Worm (Caenorhabditis elegans) whole organism, L1 larva: ENCODE results near the gene sipa-1.

ENCODE experiments used
- ceh-82 ChIP-seq, 3 experiments: fragments of 150-350 bp in 1 of 3; sonication (generic microtip) in 2 of 3; optimal IDR thresholded peaks; 2 replicates each; lab custom pipeline; 2014 to 2017; ENCODE audit warnings: missing biosample characterization in 3 of 3, missing genetic modification characterization in 3 of 3
- ces-1 ChIP-seq: fragments of 150-350 bp; optimal IDR thresholded peaks from 2 replicates; lab custom pipeline; 2014; ENCODE audit warnings: missing biosample characterization, missing genetic modification reagents, missing genetic modification characterization
- dpl-1 ChIP-seq, 3 experiments: fragments of 150-350 bp in 2 of 3; sonication (generic microtip) in 1 of 3; optimal IDR thresholded peaks; 2 replicates each; lab custom pipeline; 2014 to 2017; ENCODE audit warnings: missing biosample characterization in 3 of 3, missing genetic modification characterization in 3 of 3, missing genetic modification reagents in 3 of 3
- efl-1 ChIP-seq, 4 experiments: fragments of 150-350 bp; optimal IDR thresholded peaks in 3 of 4; peaks in 1 of 4; 1 replicate in 1 of 4; 2 replicates in 3 of 4; lab custom pipeline; 2014; ENCODE audit warnings: missing biosample characterization in 2 of 4, missing genetic modification characterization in 2 of 4, missing genetic modification reagents in 2 of 4
- egl-13 ChIP-seq: sonication (generic microtip); optimal IDR thresholded peaks from 2 replicates; lab custom pipeline; 2016; ENCODE audit warnings: missing genotype, missing genetic modification reagents, missing genetic modification characterization, missing compliant biosample characterization
- egl-27 ChIP-seq, 2 experiments: fragments of 150-350 bp in 1 of 2; sonication (generic microtip); optimal IDR thresholded peaks; 3 replicates each; lab custom pipeline; 2017 to 2018; ENCODE audit warnings: missing biosample characterization in 2 of 2, missing genetic modification characterization in 2 of 2, missing genetic modification reagents in 2 of 2
- elt-2 ChIP-seq: sonication (generic microtip); optimal IDR thresholded peaks from 2 replicates; lab custom pipeline; 2016; ENCODE audit warnings: missing genetic modification characterization, mild to moderate bottlenecking, inconsistent platforms, missing compliant biosample characterization, missing genetic modification reagents
- elt-3 ChIP-seq, 6 experiments: fragments of 150-350 bp in 1 of 6; sonication (generic microtip); optimal IDR thresholded peaks; 2 replicates each; lab custom pipeline; 2017 to 2018; ENCODE audit warnings: missing biosample characterization in 6 of 6, missing genetic modification characterization in 6 of 6, inconsistent platforms in 1 of 6
- ets-5 ChIP-seq: fragments of 200-800 bp; sonication (Bioruptor generic); IDR thresholded peaks from 2 replicates; pipeline ENCODE4 v1.3.6; 2022; ENCODE audit warnings: missing genetic modification characterization, missing compliant biosample characterization
- fkh-10 ChIP-seq: sonication (generic microtip); optimal IDR thresholded peaks from 2 replicates; lab custom pipeline; 2017; ENCODE audit warnings: missing biosample characterization, missing genetic modification reagents, missing genetic modification characterization
- fkh-4 ChIP-seq: sonication (generic microtip); optimal IDR thresholded peaks from 2 replicates; lab custom pipeline; 2016; ENCODE audit warnings: missing compliant biosample characterization, missing genetic modification characterization, borderline replicate concordance
- fos-1 ChIP-seq: fragments of 150-350 bp; optimal IDR thresholded peaks from 2 replicates; lab custom pipeline; 2014; ENCODE audit warnings: missing biosample characterization, missing genetic modification characterization
- grh-1 ChIP-seq: fragments of 200-800 bp; sonication (Bioruptor generic); IDR thresholded peaks from 2 replicates; pipeline ENCODE4 v1.3.6; 2022; ENCODE audit warnings: missing genetic modification reagents, missing genetic modification characterization, missing compliant biosample characterization
- hlh-4 ChIP-seq: sonication (generic microtip); optimal IDR thresholded peaks from 2 replicates; lab custom pipeline; 2016; ENCODE audit warnings: mild to moderate bottlenecking, missing genetic modification characterization, missing compliant biosample characterization
- hpl-2 ChIP-seq: fragments of 150-350 bp; optimal IDR thresholded peaks from 2 replicates; lab custom pipeline; 2014; ENCODE audit warnings: missing biosample characterization, missing genetic modification reagents, missing genetic modification characterization
- irx-1 ChIP-seq: sonication (generic microtip); optimal IDR thresholded peaks from 2 replicates; lab custom pipeline; 2016; ENCODE audit warnings: missing genetic modification characterization, missing compliant biosample characterization
- isw-1 ChIP-seq: fragments of 200-800 bp; sonication (Bioruptor generic); IDR thresholded peaks from 2 replicates; pipeline ENCODE4 v1.3.6; 2022; ENCODE audit warnings: missing genetic modification characterization, missing compliant biosample characterization
- jun-1 ChIP-seq: fragments of 150-350 bp; optimal IDR thresholded peaks from 2 replicates; lab custom pipeline; 2014; ENCODE audit warnings: missing biosample characterization, missing genetic modification reagents, missing genetic modification characterization
- lin-14 ChIP-seq: fragments of 200-800 bp; sonication (Bioruptor generic); optimal IDR thresholded peaks from 2 replicates; lab custom pipeline; 2018; ENCODE audit warnings: mild to moderate bottlenecking, missing genetic modification characterization, moderate library complexity, missing compliant biosample characterization
- lir-3 ChIP-seq: sonication (generic microtip); optimal IDR thresholded peaks from 2 replicates; lab custom pipeline; 2016; ENCODE audit warnings: mild to moderate bottlenecking, missing genetic modification characterization, moderate library complexity, missing compliant biosample characterization; ENCODE audit not compliant: poor library complexity
- nhr-11 ChIP-seq: fragments of 150-350 bp; optimal IDR thresholded peaks from 2 replicates; lab custom pipeline; 2014; ENCODE audit warnings: missing biosample characterization, missing genetic modification characterization
- nhr-12 ChIP-seq: sonication (generic microtip); optimal IDR thresholded peaks from 2 replicates; lab custom pipeline; 2017; ENCODE audit warnings: missing biosample characterization, missing genetic modification characterization
- nhr-19 ChIP-seq: fragments of 200-800 bp; sonication (Bioruptor generic); conservative IDR thresholded peaks from 2 replicates; pipeline ENCODE4 v1.3.6; 2022; ENCODE audit warnings: missing genetic modification characterization, missing compliant biosample characterization
- nhr-20 ChIP-seq: sonication (generic microtip); optimal IDR thresholded peaks from 2 replicates; lab custom pipeline; 2016; ENCODE audit warnings: mild to moderate bottlenecking, missing genetic modification characterization, missing compliant biosample characterization
- nhr-47 ChIP-seq: sonication (generic microtip); optimal IDR thresholded peaks from 2 replicates; lab custom pipeline; 2016; ENCODE audit warnings: mild to moderate bottlenecking, missing genetic modification characterization, moderate library complexity, missing compliant biosample characterization
- nhr-71 ChIP-seq: sonication (generic microtip); optimal IDR thresholded peaks from 2 replicates; lab custom pipeline; 2016; ENCODE audit warnings: mild to moderate bottlenecking, missing genetic modification characterization, moderate library complexity, missing compliant biosample characterization
- nhr-85 ChIP-seq: sonication (generic microtip); peaks from one replicate; lab custom pipeline; 2016; ENCODE audit warnings: missing genetic modification characterization, inconsistent platforms, missing compliant biosample characterization
- nhr-90 ChIP-seq: sonication (generic microtip); optimal IDR thresholded peaks from 2 replicates; lab custom pipeline; 2016; ENCODE audit warnings: mild to moderate bottlenecking, missing genetic modification characterization, missing compliant biosample characterization; ENCODE audit not compliant: poor library complexity
- pax-3 ChIP-seq: fragments of 200-800 bp; sonication (Bioruptor generic); optimal IDR thresholded peaks from 2 replicates; lab custom pipeline; 2018; ENCODE audit warnings: mild to moderate bottlenecking, missing genetic modification characterization, moderate library complexity, missing compliant biosample characterization
- skn-1 ChIP-seq: fragments of 150-350 bp; optimal IDR thresholded peaks from 2 replicates; lab custom pipeline; 2014; ENCODE audit warnings: missing biosample characterization, missing genetic modification characterization
- snpc-4 ChIP-seq: fragments of 150-350 bp; optimal IDR thresholded peaks from 2 replicates; lab custom pipeline; 2014; ENCODE audit warnings: missing biosample characterization, missing genetic modification characterization
- snu-23 ChIP-seq: sonication (generic microtip); optimal IDR thresholded peaks from 2 replicates; lab custom pipeline; 2016; ENCODE audit warnings: missing genetic modification characterization, missing compliant biosample characterization
- sup-37 ChIP-seq: fragments of 200-800 bp; sonication (Bioruptor generic); optimal IDR thresholded peaks from 2 replicates; lab custom pipeline; 2018; ENCODE audit warnings: mild to moderate bottlenecking, missing genetic modification characterization, missing compliant biosample characterization
- swsn-7 ChIP-seq: sonication (generic microtip); optimal IDR thresholded peaks from 2 replicates; lab custom pipeline; 2016; ENCODE audit warnings: missing genetic modification characterization, missing compliant biosample characterization
- unc-30 ChIP-seq: sonication (generic microtip); optimal IDR thresholded peaks from 2 replicates; lab custom pipeline; 2017; ENCODE audit warnings: missing biosample characterization, missing genetic modification characterization
- vab-15 ChIP-seq: sonication (generic microtip); optimal IDR thresholded peaks from 2 replicates; lab custom pipeline; 2017; ENCODE audit warnings: missing genotype, mild to moderate bottlenecking, missing genetic modification characterization, missing compliant biosample characterization
- zag-1 ChIP-seq: fragments of 150-350 bp; optimal IDR thresholded peaks from 2 replicates; lab custom pipeline; 2014; ENCODE audit warnings: missing biosample characterization, missing genetic modification characterization
- zip-4 ChIP-seq: fragments of 200-800 bp; sonication (Bioruptor generic); optimal IDR thresholded peaks from 2 replicates; lab custom pipeline; 2018; ENCODE audit warnings: mild to moderate bottlenecking, missing genetic modification characterization, moderate library complexity, missing compliant biosample characterization
- ztf-11 ChIP-seq, 2 experiments: sonication (generic microtip); optimal IDR thresholded peaks; 2 replicates each; lab custom pipeline; 2016 to 2017; ENCODE audit warnings: missing genetic modification characterization in 2 of 2, missing biosample characterization in 1 of 2, missing compliant biosample characterization in 1 of 2
- ztf-4 ChIP-seq: fragments of 150-350 bp; optimal IDR thresholded peaks from 2 replicates; lab custom pipeline; 2014; ENCODE audit warnings: missing biosample characterization, missing genetic modification characterization

sipa-1 gene

DNA sequence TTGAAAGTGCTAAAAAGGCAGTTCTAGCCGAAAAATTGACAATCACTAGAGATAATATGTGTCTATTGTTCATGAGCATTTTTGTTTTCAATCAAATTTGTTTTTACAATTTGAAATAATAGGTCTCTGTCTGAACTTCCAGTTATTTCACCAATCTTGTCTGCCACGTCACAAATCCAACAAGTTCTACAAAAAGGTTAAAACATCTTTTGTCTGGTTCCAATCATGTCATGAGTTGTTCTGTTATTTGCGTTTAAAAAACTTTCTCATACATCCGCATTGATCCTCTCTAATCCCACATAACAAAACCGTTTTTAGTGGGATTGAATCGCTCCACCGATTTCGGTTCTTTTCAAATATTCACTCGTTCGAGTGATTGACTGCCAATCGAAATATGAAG, 36.3 kb downstream of the sipa-1 start, which contains the start of gene F35B12.9:
Gene F35B12.9 (plus strand): TSS at position 372 of the 400 bp plus-strand sequence.
- no peak for TF ChIP-seq efl-1 (optimal IDR thresholded peaks at IDR 0.05; lab: Kevin White, UChicago)
- TF ChIP-seq efl-1 (GFP tag; optimal IDR thresholded peaks at IDR 0.05 in 1 of 2; lab: Kevin White, UChicago), result peak in 1 of 2 experiments; percentile 60
- no peak for TF ChIP-seq fos-1 (tag; lab: Kevin White, UChicago)
- no peak for TF ChIP-seq nhr-90 (tag; lab: Kevin White, UChicago)
- no peak for TF ChIP-seq lin-14 (GFP tag; lab: Kevin White, UChicago)

ce11 chrV:11598807-11599206, 38.3 kb downstream of the sipa-1 start, which contains the start of gene srx-84:
Gene srx-84, plus strand, starts transcription at chrV:11599107.
- no peak for TF ChIP-seq zag-1 (tag; lab: Kevin White, UChicago)
- no peak for TF ChIP-seq irx-1 (tag; lab: Kevin White, UChicago)
- TF ChIP-seq elt-2 (tag; lab: Kevin White, UChicago), result no peak
- TF ChIP-seq grh-1 (GFP tag; lab: Robert Waterston, UW), result no peak
- no peak for TF ChIP-seq egl-27 (tag; optimal IDR thresholded peaks at IDR 0.05; lab: Kevin White, UChicago)
- no peak for TF ChIP-seq fos-1 (tag; lab: Kevin White, UChicago)
- TF ChIP-seq nhr-11, result no peak
- TF ChIP-seq nhr-12 (tag; lab: Kevin White, UChicago), result no peak
- no peak for TF ChIP-seq hlh-4 (tag; lab: Kevin White, UChicago)
- no peak for TF ChIP-seq ztf-4
- no peak for TF ChIP-seq zip-4
- TF ChIP-seq ets-5 (GFP tag; lab: Robert Waterston, UW), result no peak
- TF ChIP-seq, all 84 proteins: peak for 0

- no peak for TF ChIP-seq ztf-4
These were observed 43.2 kb downstream of the sipa-1 start for ce11 chrV:11593888-11594287.

ce11 chrV:11593427-11593826, 43.7 kb downstream of the sipa-1 start, which contains the start of gene srx-80:
Gene srx-80, plus strand, starts transcription at chrV:11593727.
- TF ChIP-seq efl-1 (optimal IDR thresholded peaks at IDR 0.05; lab: Kevin White, UChicago) (no peak), efl-1 (GFP tag; optimal IDR thresholded peaks at IDR 0.05 in 1 of 2; lab: Kevin White, UChicago) (peak in 1 of 2 experiments; percentile 75), zag-1 (tag; lab: Kevin White, UChicago) (no peak)

- TF ChIP-seq pax-3 (tag; lab: Kevin White, UChicago), result no peak
- TF ChIP-seq swsn-7 (tag; lab: Kevin White, UChicago), result no peak
- no peak for TF ChIP-seq elt-3 (tag; optimal IDR thresholded peaks at IDR 0.05; lab: Kevin White, UChicago)
- no peak for TF ChIP-seq vab-15 (tag; lab: Kevin White, UChicago)
- no peak for TF ChIP-seq dpl-1 (GFP tag; optimal IDR thresholded peaks at IDR 0.05; lab: Kevin White, UChicago)
- TF ChIP-seq irx-1 (tag; lab: Kevin White, UChicago), result no peak
- TF ChIP-seq isw-1 (GFP tag; lab: Robert Waterston, UW), result no peak
- no peak for TF ChIP-seq snpc-4
- TF ChIP-seq snu-23, result no peak
- TF ChIP-seq sup-37, result no peak
- no peak for TF ChIP-seq egl-13 (tag; lab: Kevin White, UChicago)
- no peak for TF ChIP-seq lir-3
- no peak for TF ChIP-seq jun-1 (tag; lab: Kevin White, UChicago)
- TF ChIP-seq unc-30 (tag; lab: Kevin White, UChicago), result no peak
These were observed 47.7 kb downstream of the sipa-1 start, which contains the start of gene srx-82 for ce11 chrV:11589433-11589832. Gene srx-82, plus strand, starts transcription at chrV:11589733.

DNA sequence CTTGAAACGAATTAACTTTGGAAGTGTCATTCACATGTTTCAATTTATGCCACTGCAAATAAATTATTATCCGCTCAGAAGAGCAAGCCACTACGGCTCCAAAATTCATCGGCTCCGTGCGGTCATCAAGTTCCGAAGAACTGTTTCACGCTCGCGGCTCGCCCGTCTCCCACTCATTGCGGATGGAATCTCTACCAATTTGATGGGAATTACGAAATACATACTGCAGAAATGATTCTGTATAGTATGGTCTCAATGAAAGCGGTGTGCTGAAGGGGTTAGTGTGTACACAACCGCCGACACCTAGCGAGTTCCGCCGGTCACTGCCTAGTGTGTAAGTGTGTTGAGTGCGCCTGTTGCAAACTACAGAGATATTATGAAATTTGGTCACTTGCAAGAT, 52.0 kb downstream of the sipa-1 start:
- TF ChIP-seq nhr-19 (GFP tag; lab: Robert Waterston, UW), result peak; percentile 66
- TF ChIP-seq nhr-20 (tag; lab: Kevin White, UChicago), result peak; percentile 75
- peak; percentile 54 for TF ChIP-seq nhr-47 (tag; lab: Kevin White, UChicago)
- peak; percentile 97 for TF ChIP-seq snpc-4
- TF ChIP-seq ceh-82 (tag; optimal IDR thresholded peaks at IDR 0.05; lab: Kevin White, UChicago), result peak; percentile 42 to 54 (median 49)
- TF ChIP-seq ces-1 (GFP tag; lab: Kevin White, UChicago), result no peak
- TF ChIP-seq nhr-85 (tag; lab: Kevin White, UChicago), result peak; percentile 87
- peak; percentile 62 for TF ChIP-seq nhr-90 (tag; lab: Kevin White, UChicago)
- no peak for TF ChIP-seq pax-3 (tag; lab: Kevin White, UChicago)
- TF ChIP-seq ztf-11 (tag; optimal IDR thresholded peaks at IDR 0.05; lab: Kevin White, UChicago), result no peak
- no peak for TF ChIP-seq sup-37
- TF ChIP-seq grh-1 (GFP tag; lab: Robert Waterston, UW), result 0 out of 2 replicates have a peak, but pooled peaks have one; percentile 28
- peak; percentile 80 for TF ChIP-seq nhr-71 (tag; lab: Kevin White, UChicago)
- no peak for TF ChIP-seq ets-5 (GFP tag; lab: Robert Waterston, UW)
- TF ChIP-seq hpl-2 (GFP tag; lab: Kevin White, UChicago), result peak; percentile 56
- TF ChIP-seq swsn-7 (tag; lab: Kevin White, UChicago), result peak; percentile 29
- no peak for TF ChIP-seq fkh-4
- TF ChIP-seq fkh-10, result no peak
- peak in 1 of 6 experiments; percentile 16 for TF ChIP-seq elt-3 (tag; optimal IDR thresholded peaks at IDR 0.05; lab: Kevin White, UChicago)
- peak; percentile 11 for TF ChIP-seq skn-1
